Worm (Caenorhabditis elegans): ENCODE results near the gene F16G10.14.

F16G10.14 gene

ce11 chrII:2377751-2378150, 21.0 kb downstream of the F16G10.14 start, which contains the start of gene F16G10.6:
Gene F16G10.6, minus strand, starts transcription at chrII:2377851.
- TF ChIP-seq ama-1 (optimal IDR thresholded peaks at IDR 0.05) (no peak), ceh-9 (tag; optimal IDR thresholded peaks at IDR 0.05) (no peak), aly-2 (tag; optimal IDR thresholded peaks at IDR 0.05) (no peak), lin-15B (tag; optimal IDR thresholded peaks at IDR 0.05) (no peak), nhr-23 (tag; optimal IDR thresholded peaks at IDR 0.05) (no peak), ceh-16 (tag; optimal IDR thresholded peaks at IDR 0.05) (no peak), nhr-237 (tag; optimal IDR thresholded peaks at IDR 0.05) (no peak), nhr-28 (tag; optimal IDR thresholded peaks at IDR 0.05) (no peak), jun-1 (tag; optimal IDR thresholded peaks at IDR 0.05) (no peak), R02D3.7 (tag; optimal IDR thresholded peaks at IDR 0.05) (no peak), elt-2 (tag; optimal IDR thresholded peaks at IDR 0.05) (no peak), daf-12 (tag; optimal IDR thresholded peaks at IDR 0.05) (no peak), ztf-4 (tag; optimal IDR thresholded peaks at IDR 0.05) (no peak), unc-62 (GFP tag; optimal IDR thresholded peaks at IDR 0.05) (no peak), eor-1 (tag; optimal IDR thresholded peaks at IDR 0.05) (no peak), ztf-11 (tag; optimal IDR thresholded peaks at IDR 0.05) (no peak), ZK546.5 (tag; optimal IDR thresholded peaks at IDR 0.05) (no peak), fkh-10 (GFP tag; optimal IDR thresholded peaks at IDR 0.05) (no peak), lsy-12 (tag; optimal IDR thresholded peaks at IDR 0.05) (no peak)

ce11 chrII:2374973-2375372, 23.8 kb downstream of the F16G10.14 start, which contains the start of gene F16G10.2:
Gene F16G10.2, plus strand, starts transcription at chrII:2375273.
- TF ChIP-seq fkh-2 (tag; optimal IDR thresholded peaks at IDR 0.05) (no peak), ceh-82 (tag; optimal IDR thresholded peaks at IDR 0.05) (no peak), daf-12 (tag; optimal IDR thresholded peaks at IDR 0.05) (no peak), pqm-1 (tag; optimal IDR thresholded peaks at IDR 0.05) (no peak), nhr-67 (tag; optimal IDR thresholded peaks at IDR 0.05) (no peak), fos-1 (tag; optimal IDR thresholded peaks at IDR 0.05) (no peak), nhr-12 (tag; optimal IDR thresholded peaks at IDR 0.05) (no peak), ceh-9 (tag; optimal IDR thresholded peaks at IDR 0.05) (no peak), ceh-16 (tag; optimal IDR thresholded peaks at IDR 0.05) (no peak), elt-2 (tag; optimal IDR thresholded peaks at IDR 0.05) (no peak), tbx-2 (tag; optimal IDR thresholded peaks at IDR 0.05) (no peak), ama-1 (optimal IDR thresholded peaks at IDR 0.05) (no peak), aly-2 (tag; optimal IDR thresholded peaks at IDR 0.05) (no peak), eor-1 (tag; optimal IDR thresholded peaks at IDR 0.05) (no peak), nhr-28 (tag; optimal IDR thresholded peaks at IDR 0.05) (no peak), unc-62 (GFP tag; optimal IDR thresholded peaks at IDR 0.05) (no peak)

- TF ChIP-seq ceh-28 (tag; optimal IDR thresholded peaks at IDR 0.05) (no peak), unc-39 (tag; optimal IDR thresholded peaks at IDR 0.05) (no peak), eor-1 (tag; optimal IDR thresholded peaks at IDR 0.05) (no peak), egl-27 (tag; optimal IDR thresholded peaks at IDR 0.05) (no peak), ceh-16 (tag; optimal IDR thresholded peaks at IDR 0.05) (no peak), nhr-76 (tag; optimal IDR thresholded peaks at IDR 0.05) (no peak), jun-1 (tag; optimal IDR thresholded peaks at IDR 0.05) (no peak), mml-1 (tag; optimal IDR thresholded peaks at IDR 0.05) (no peak), ama-1 (optimal IDR thresholded peaks at IDR 0.05) (no peak), elt-2 (tag; optimal IDR thresholded peaks at IDR 0.05) (no peak), nhr-23 (tag; optimal IDR thresholded peaks at IDR 0.05) (no peak), nhr-11 (tag; optimal IDR thresholded peaks at IDR 0.05) (no peak), elt-3 (tag; optimal IDR thresholded peaks at IDR 0.05) (no peak), nhr-43 (tag; optimal IDR thresholded peaks at IDR 0.05; ENCODE audit: poor library complexity, severe bottlenecking) (no peak), aly-2 (tag; optimal IDR thresholded peaks at IDR 0.05) (no peak), nhr-237 (tag; optimal IDR thresholded peaks at IDR 0.05) (no peak), mdl-1 (tag; optimal IDR thresholded peaks at IDR 0.05) (no peak), pha-4 (tag; optimal IDR thresholded peaks at IDR 0.05) (no peak)
These were observed 26.7 kb downstream of the F16G10.14 start, which contains the start of gene F16G10.3 for ce11 chrII:2372090-2372489. Gene F16G10.3, plus strand, starts transcription at chrII:2372390.

- TF ChIP-seq lin-15B (tag; optimal IDR thresholded peaks at IDR 0.05) (no peak), fos-1 (tag; optimal IDR thresholded peaks at IDR 0.05) (no peak), mdl-1 (tag; optimal IDR thresholded peaks at IDR 0.05) (no peak), nhr-23 (tag; optimal IDR thresholded peaks at IDR 0.05) (no peak), jun-1 (tag; optimal IDR thresholded peaks at IDR 0.05) (no peak), ama-1 (optimal IDR thresholded peaks at IDR 0.05) (no peak), elt-2 (tag; optimal IDR thresholded peaks at IDR 0.05) (no peak), nhr-77 (tag; optimal IDR thresholded peaks at IDR 0.05) (no peak), ceh-28 (tag; optimal IDR thresholded peaks at IDR 0.05) (no peak), nhr-28 (tag; optimal IDR thresholded peaks at IDR 0.05) (no peak), ceh-82 (tag; optimal IDR thresholded peaks at IDR 0.05) (no peak), nhr-237 (tag; optimal IDR thresholded peaks at IDR 0.05) (no peak), lin-39 (tag; optimal IDR thresholded peaks at IDR 0.05) (no peak), unc-62 (GFP tag; optimal IDR thresholded peaks at IDR 0.05) (no peak), egl-5 (tag; optimal IDR thresholded peaks at IDR 0.05) (no peak), aly-2 (tag; optimal IDR thresholded peaks at IDR 0.05) (no peak), ztf-11 (tag; optimal IDR thresholded peaks at IDR 0.05) (no peak)
These were observed 29.8 kb downstream of the F16G10.14 start, which contains the start of gene hpo-25 for ce11 chrII:2368956-2369355. Gene hpo-25, plus strand, starts transcription at chrII:2369256.
